Worm (Caenorhabditis elegans): ENCODE data around the gene C31G12.3.

- TF ChIP-seq aly-1 (tag; optimal IDR thresholded peaks at IDR 0.05) (no peak), B0310.2 (tag; optimal IDR thresholded peaks at IDR 0.05) (no peak), tbx-37 (GFP tag; conservative IDR thresholded peaks at IDR 0.05) (no peak), hmg-4 (GFP tag; optimal IDR thresholded peaks at IDR 0.05) (no peak), ama-1 (optimal IDR thresholded peaks at IDR 0.05) (no peak), ets-7 (tag; optimal IDR thresholded peaks at IDR 0.05) (no peak), ceh-13 (GFP tag; optimal IDR thresholded peaks at IDR 0.05) (no peak), hmbx-1 (tag; optimal IDR thresholded peaks at IDR 0.05) (no peak)
These were observed 38.9 kb upstream of the C31G12.3 start, which contains the start of gene C14A6.3 for ce11 chrV:18146077-18146476.

All from whole organism, early embryonic.